Worm (Caenorhabditis elegans) whole organism, L4/young adult: Measurements from ENCODE around the gene F28A10.13.
"Not testable (repeated sequence)": the region's sequence is repeated elsewhere in the genome, so short reads cannot be mapped to it uniquely, and the experiment has no call there.

Experiments used
- W03F9.2 ChIP-seq: fragments of 150-350 bp; optimal IDR thresholded peaks from 2 replicates; lab custom pipeline; 2014; ENCODE audit warnings: missing biosample characterization, missing genetic modification characterization
- him-1 ChIP-seq: sonication (generic microtip); optimal IDR thresholded peaks from 2 replicates; lab custom pipeline; 2016; ENCODE audit warnings: missing genotype, missing genetic modification reagents, missing genetic modification characterization, missing compliant biosample characterization

DNA sequence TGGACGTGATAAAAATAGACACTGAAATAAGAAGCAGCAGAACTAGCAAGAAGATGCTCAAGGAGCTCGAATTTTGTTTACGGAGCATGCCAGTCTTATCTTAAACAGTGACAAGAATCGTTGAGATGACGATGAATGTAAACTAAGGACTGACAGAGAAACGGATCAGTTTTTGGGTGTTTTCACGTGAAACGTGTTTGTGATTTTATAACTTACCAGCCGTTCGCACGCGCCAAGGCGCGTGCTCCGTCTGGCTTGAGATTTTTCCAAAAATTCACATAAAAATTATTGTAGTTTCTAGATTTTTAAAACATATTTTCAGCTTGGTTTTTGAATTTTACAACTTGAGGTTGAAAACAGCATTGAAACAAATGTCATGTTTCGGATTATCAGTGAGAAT lies 2.0 kb downstream of the F28A10.13 start, which contains the start of gene F28A10.5:
- not testable (repeated sequence) for TF ChIP-seq him-1 (tag; lab: Kevin White, UChicago); W03F9.2
